Fruit fly (Drosophila melanogaster) whole organism, pupa: Measurements from ENCODE around the gene CG8034.

Experiments
- CG10348 ChIP-seq: fragments of 200-800 bp; sonication (Bioruptor generic); IDR thresholded peaks from 2 replicates; pipeline ENCODE4 v1.3.6; 2022; ENCODE audit warnings: missing biosample characterization, missing genetic modification characterization
- CG12605 ChIP-seq: fragments of 200-800 bp; sonication (Bioruptor generic); IDR thresholded peaks from 2 replicates; pipeline ENCODE4 v1.3.6; 2022; ENCODE audit warnings: missing biosample characterization, missing genetic modification characterization
- CG13204 ChIP-seq: fragments of 200-800 bp; sonication (Bioruptor generic); optimal IDR thresholded peaks from 2 replicates; lab custom pipeline; 2018; ENCODE audit warnings: missing biosample characterization, mild to moderate bottlenecking, missing genetic modification characterization, moderate library complexity
- CG14655 ChIP-seq: fragments of 200-800 bp; sonication (Bioruptor generic); optimal IDR thresholded peaks from 3 replicates; lab custom pipeline; 2017; ENCODE audit warnings: mild to moderate bottlenecking, missing biosample characterization, missing genetic modification reagents, missing genetic modification characterization
- CG15710 ChIP-seq: fragments of 200-800 bp; sonication (Bioruptor generic); optimal IDR thresholded peaks from 2 replicates; lab custom pipeline; 2018; ENCODE audit warnings: missing biosample characterization, mild to moderate bottlenecking, missing genetic modification characterization, moderate library complexity
- CG17806 ChIP-seq: fragments of 200-800 bp; sonication (Bioruptor generic); optimal IDR thresholded peaks from 2 replicates; lab custom pipeline; 2018; ENCODE audit warnings: missing biosample characterization, mild to moderate bottlenecking, missing genetic modification characterization, moderate library complexity
- CG32121 ChIP-seq: fragments of 200-800 bp; sonication (Bioruptor generic); IDR thresholded peaks from 2 replicates; pipeline ENCODE4 v1.3.6; 2022; ENCODE audit warnings: missing biosample characterization, missing genetic modification characterization
- CG34367 ChIP-seq: fragments of 200-800 bp; sonication (Bioruptor generic); optimal IDR thresholded peaks from 2 replicates; lab custom pipeline; 2018; ENCODE audit warnings: missing biosample characterization, mild to moderate bottlenecking, missing genetic modification characterization
- CG4496 ChIP-seq: fragments of 200-800 bp; sonication (Bioruptor generic); IDR thresholded peaks from 3 replicates; pipeline ENCODE4 v1.3.6; 2022; ENCODE audit warnings: missing biosample characterization, missing genetic modification characterization
- CG8159 ChIP-seq: fragments of 200-800 bp; sonication (Bioruptor generic); optimal IDR thresholded peaks from 3 replicates; lab custom pipeline; 2018; ENCODE audit warnings: missing biosample characterization, mild to moderate bottlenecking, missing genetic modification characterization, moderate library complexity
- CG8301 ChIP-seq: fragments of 200-800 bp; sonication (Bioruptor generic); optimal IDR thresholded peaks from 2 replicates; lab custom pipeline; 2018; ENCODE audit warnings: missing biosample characterization, mild to moderate bottlenecking, missing genetic modification characterization
- CG9948 ChIP-seq: fragments of 200-800 bp; sonication (Bioruptor generic); optimal IDR thresholded peaks from 2 replicates; lab custom pipeline; 2018; ENCODE audit warnings: missing biosample characterization, mild to moderate bottlenecking, missing genetic modification characterization, moderate library complexity
- D1 ChIP-seq: fragments of 200-800 bp; sonication (Bioruptor generic); optimal IDR thresholded peaks from 2 replicates; lab custom pipeline; 2018; ENCODE audit warnings: missing biosample characterization, mild to moderate bottlenecking, missing genetic modification characterization, moderate library complexity
- EcR ChIP-seq: fragments of 200-800 bp; sonication (Bioruptor generic); optimal IDR thresholded peaks from 3 replicates; lab custom pipeline; 2019; ENCODE audit warnings: missing biosample characterization, missing genetic modification characterization, mild to moderate bottlenecking, moderate library complexity, missing genetic modification reagents
- Ets98B ChIP-seq: fragments of 200-800 bp; sonication (Bioruptor generic); IDR thresholded peaks from 2 replicates; pipeline ENCODE4 v1.3.6; 2022; ENCODE audit warnings: missing biosample characterization, missing genetic modification characterization
- Pif1A ChIP-seq: fragments of 200-800 bp; sonication (Bioruptor generic); optimal IDR thresholded peaks from 3 replicates; lab custom pipeline; 2016; ENCODE audit warnings: missing biosample characterization, missing genetic modification characterization
- Pif1B ChIP-seq: fragments of 200-800 bp; sonication (Bioruptor generic); optimal IDR thresholded peaks from 3 replicates; lab custom pipeline; 2016; ENCODE audit warnings: missing biosample characterization, missing genetic modification characterization
- Snoo ChIP-seq: fragments of 200-800 bp; sonication (Bioruptor generic); optimal IDR thresholded peaks from 3 replicates; lab custom pipeline; 2017; ENCODE audit warnings: missing biosample characterization, mild to moderate bottlenecking, missing genetic modification characterization, inconsistent platforms
- fd96Ca ChIP-seq: fragments of 200-800 bp; sonication (Bioruptor generic); IDR thresholded peaks from 3 replicates; pipeline ENCODE4 v1.3.6; 2022; ENCODE audit warnings: missing biosample characterization, missing genetic modification characterization
- gl ChIP-seq: fragments of 200-800 bp; sonication (Bioruptor generic); optimal IDR thresholded peaks from 2 replicates; lab custom pipeline; 2018; ENCODE audit warnings: missing biosample characterization, mild to moderate bottlenecking, missing genetic modification characterization
- rn ChIP-seq: fragments of 200-800 bp; sonication (Bioruptor generic); IDR thresholded peaks from 2 replicates; pipeline ENCODE4 v1.3.6; 2022; ENCODE audit warnings: missing biosample characterization, missing genetic modification characterization

Gene CG8034

dm6 chrX:19281271-19281670, 16.7 kb downstream of the CG8034 start:
- TF ChIP-seq CG4496 (GFP tag; lab: Robert Waterston, UW), result peak; percentile 50; the same call in 2 of the 3 replicates
- TF ChIP-seq CG13204 (GFP tag; lab: Kevin White, UChicago), result no peak
- TF ChIP-seq Pif1A (GFP tag; lab: Kevin White, UChicago), result no peak
- no peak for TF ChIP-seq Pif1B
- TF ChIP-seq Snoo, result peak; percentile 11
- peak; percentile 35 for TF ChIP-seq CG17806 (tag; lab: Kevin White, UChicago)
- TF ChIP-seq D1 (tag; lab: Kevin White, UChicago), result no peak
- TF ChIP-seq CG8301 (tag; lab: Kevin White, UChicago), result no peak
- TF ChIP-seq CG10348 (GFP tag; lab: Robert Waterston, UW), result no peak
- TF ChIP-seq Ets98B (GFP tag; lab: Robert Waterston, UW), result peak; percentile 28; the same call in 1 of the 2 replicates
- TF ChIP-seq gl (tag; lab: Kevin White, UChicago), result no peak
- TF ChIP-seq CG12605 (GFP tag; lab: Robert Waterston, UW), result no peak
- peak; percentile 15 for TF ChIP-seq CG34367 (tag; lab: Kevin White, UChicago)
- TF ChIP-seq fd96Ca (GFP tag; lab: Robert Waterston, UW), result no peak; the same call in 2 of the 3 replicates
- no peak for TF ChIP-seq EcR (GFP tag; lab: Kevin White, UChicago)
- no peak for TF ChIP-seq CG32121 (GFP tag; lab: Robert Waterston, UW)
- 0 out of 2 replicates have a peak, but pooled peaks have one; percentile 5 for TF ChIP-seq rn (GFP tag; lab: Robert Waterston, UW)
- peak; percentile 27 for TF ChIP-seq CG8159 (tag; lab: Kevin White, UChicago)
- peak; percentile 23 for TF ChIP-seq CG15710 (tag; lab: Kevin White, UChicago)
- TF ChIP-seq CG9948 (tag; lab: Kevin White, UChicago), result no peak
- TF ChIP-seq CG14655 (GFP tag; lab: Kevin White, UChicago), result no peak
- TF ChIP-seq, all 21 proteins: peak for 8

DNA sequence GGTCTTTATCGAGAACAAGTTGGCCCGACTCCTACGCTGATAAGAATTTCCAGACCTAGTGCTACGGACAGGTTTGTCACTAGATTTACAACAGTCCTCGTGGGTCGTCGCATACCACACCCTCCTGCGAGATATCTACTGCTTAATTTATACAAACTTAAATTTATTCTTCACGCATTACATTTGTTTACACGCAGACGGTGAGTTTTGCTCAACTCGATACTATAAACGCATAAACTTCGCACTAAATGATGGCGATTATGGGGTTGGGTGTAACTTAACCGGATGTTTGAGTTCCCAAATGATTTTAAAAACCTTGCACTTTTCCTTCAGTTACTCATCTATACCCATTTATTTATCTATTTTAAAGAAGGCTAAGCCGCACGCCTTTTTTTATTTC, 17.3 kb downstream of the CG8034 start:
- TF ChIP-seq fd96Ca (GFP tag; lab: Robert Waterston, UW) (no peak), Ets98B (GFP tag; lab: Robert Waterston, UW) (no peak), CG13204 (GFP tag; lab: Kevin White, UChicago) (no peak), CG9948 (tag; lab: Kevin White, UChicago) (no peak), CG15710 (tag; lab: Kevin White, UChicago) (no peak), gl (tag; lab: Kevin White, UChicago) (no peak), CG8301 (tag; lab: Kevin White, UChicago) (no peak), CG8159 (tag; lab: Kevin White, UChicago) (no peak), CG12605 (GFP tag; lab: Robert Waterston, UW) (no peak), CG4496 (GFP tag; lab: Robert Waterston, UW) (no peak), Pif1B (no peak), Pif1A (GFP tag; lab: Kevin White, UChicago) (no peak)
- TF ChIP-seq, all 21 proteins: peak for 0

- TF ChIP-seq Pif1B (no peak), CG17806 (tag; lab: Kevin White, UChicago) (no peak), CG15710 (tag; lab: Kevin White, UChicago) (no peak), CG34367 (tag; lab: Kevin White, UChicago) (no peak), Snoo (no peak), EcR (GFP tag; lab: Kevin White, UChicago) (no peak), Pif1A (GFP tag; lab: Kevin White, UChicago) (no peak), CG13204 (GFP tag; lab: Kevin White, UChicago) (no peak), Ets98B (GFP tag; lab: Robert Waterston, UW) (no peak), CG32121 (GFP tag; lab: Robert Waterston, UW) (no peak), CG8301 (tag; lab: Kevin White, UChicago) (no peak), CG12605 (GFP tag; lab: Robert Waterston, UW) (no peak)
Observed at dm6 chrX:19280249-19280648, 17.7 kb downstream of the CG8034 start, which contains the start of gene CG8028. Gene CG8028 (minus strand): TSS chrX:19280349.

- no peak for TF ChIP-seq CG32121 (GFP tag; lab: Robert Waterston, UW)
- no peak for TF ChIP-seq Snoo
- no peak for TF ChIP-seq fd96Ca (GFP tag; lab: Robert Waterston, UW)
- TF ChIP-seq Ets98B (GFP tag; lab: Robert Waterston, UW), result no peak
- TF ChIP-seq CG13204 (GFP tag; lab: Kevin White, UChicago), result no peak
- no peak for TF ChIP-seq EcR (GFP tag; lab: Kevin White, UChicago)
- no peak for TF ChIP-seq D1 (tag; lab: Kevin White, UChicago)
- no peak for TF ChIP-seq CG4496 (GFP tag; lab: Robert Waterston, UW)
- no peak for TF ChIP-seq gl (tag; lab: Kevin White, UChicago)
- no peak for TF ChIP-seq CG15710 (tag; lab: Kevin White, UChicago)
- no peak for TF ChIP-seq CG8301 (tag; lab: Kevin White, UChicago)
- TF ChIP-seq CG8159 (tag; lab: Kevin White, UChicago), result no peak
Observed at dm6 chrX:19278395-19278794, 19.6 kb downstream of the CG8034 start.

DNA sequence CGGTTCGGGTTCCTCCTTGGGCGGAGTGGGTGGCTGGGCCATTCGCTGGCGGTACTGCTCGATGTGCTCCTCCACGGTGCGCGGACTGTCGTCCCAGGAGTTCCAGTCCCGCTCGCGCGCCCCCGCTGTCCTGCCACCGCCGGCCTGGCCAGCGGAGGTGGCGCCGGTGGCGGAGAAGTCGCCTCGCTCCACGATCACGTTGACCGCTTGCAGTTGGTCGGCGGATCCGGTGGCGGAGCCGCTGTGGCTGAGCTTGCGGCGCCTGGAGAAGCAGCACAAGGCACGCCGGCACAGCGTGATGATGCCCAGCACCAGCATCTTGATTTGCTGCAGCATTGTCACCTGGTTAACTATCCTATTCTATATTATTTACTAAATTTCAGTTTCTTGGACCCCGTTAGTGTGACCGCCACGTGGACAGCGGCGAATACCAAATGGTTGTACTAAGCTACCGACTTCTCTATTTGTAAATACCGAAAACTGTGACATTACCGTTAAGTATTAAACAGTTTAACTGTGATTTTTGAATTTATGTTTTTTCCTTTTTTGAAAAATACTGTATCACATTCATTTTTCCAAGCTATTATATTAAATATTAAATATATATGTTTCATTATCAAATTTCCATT, 21.4 kb downstream of the CG8034 start, which contains the start of the genes CG32537 and CG32536:
TSS of gene CG32537 (minus strand) at position 51 of the 629 bp plus-strand sequence.
TSS of gene CG32536 (minus strand) at position 410 of the 629 bp plus-strand sequence.
- no peak for TF ChIP-seq CG17806 (tag; lab: Kevin White, UChicago)
- no peak for TF ChIP-seq CG34367 (tag; lab: Kevin White, UChicago)
- no peak for TF ChIP-seq CG12605 (GFP tag; lab: Robert Waterston, UW)
- no peak for TF ChIP-seq rn (GFP tag; lab: Robert Waterston, UW)
- no peak for TF ChIP-seq gl (tag; lab: Kevin White, UChicago)
- TF ChIP-seq Pif1A (GFP tag; lab: Kevin White, UChicago), result no peak
